Fruit fly (Drosophila melanogaster) whole organism, wandering third instar larva: ENCODE results near the gene tgo.

ENCODE experiments used
- Abd-B ChIP-seq: fragments of >200 bp; optimal IDR thresholded peaks from 2 replicates; lab custom pipeline; 2017; ENCODE audit warnings: missing biosample characterization, missing genetic modification characterization
- CG32264 ChIP-seq: fragments of 200-800 bp; sonication (Bioruptor generic); optimal IDR thresholded peaks from 2 replicates; lab custom pipeline; 2016; ENCODE audit warnings: missing biosample characterization, missing genetic modification characterization
- CG9705 ChIP-seq: fragments of 200-800 bp; sonication (Bioruptor generic); optimal IDR thresholded peaks from 2 replicates; lab custom pipeline; 2018; ENCODE audit warnings: missing biosample characterization, mild to moderate bottlenecking, missing genetic modification characterization
- CrebA ChIP-seq: fragments of 200-800 bp; sonication (Bioruptor generic); optimal IDR thresholded peaks from 2 replicates; lab custom pipeline; 2016; ENCODE audit warnings: missing biosample characterization, mild to moderate bottlenecking, missing genetic modification characterization, borderline replicate concordance
- Dfd ChIP-seq: fragments of >200 bp; optimal IDR thresholded peaks from 2 replicates; lab custom pipeline; 2017; ENCODE audit warnings: missing biosample characterization, missing genetic modification characterization
- Dif ChIP-seq: fragments of 200-275, 200-300 bp; sonication (Bioruptor generic); optimal IDR thresholded peaks from 2 replicates; lab custom pipeline; 2018; ENCODE audit warnings: missing biosample characterization, missing genetic modification characterization; ENCODE audit not compliant: partially characterized antibody
- GATAd ChIP-seq: sonication (Bioruptor generic); optimal IDR thresholded peaks from 2 replicates; lab custom pipeline; 2016; ENCODE audit warnings: missing biosample characterization, missing genetic modification characterization
- HLH106 ChIP-seq: fragments of 200-800 bp; optimal IDR thresholded peaks from 3 replicates; lab custom pipeline; 2019; ENCODE audit warnings: missing biosample characterization, mild to moderate bottlenecking, missing genetic modification characterization, moderate library complexity
- Hnf4 ChIP-seq: fragments of 200-800 bp; sonication (Bioruptor generic); optimal IDR thresholded peaks from 2 replicates; lab custom pipeline; 2016; ENCODE audit warnings: missing biosample characterization, mild to moderate bottlenecking, missing genetic modification characterization
- Hr78 ChIP-seq: fragments of >200 bp; optimal IDR thresholded peaks from 2 replicates; lab custom pipeline; 2017; ENCODE audit warnings: missing biosample characterization, missing genetic modification characterization
- Hr83 ChIP-seq: fragments of 200-300 bp; sonication (Bioruptor generic); optimal IDR thresholded peaks from 2 replicates; lab custom pipeline; 2016; ENCODE audit warnings: missing biosample characterization, mild to moderate bottlenecking, missing genetic modification characterization, moderate library complexity; ENCODE audit not compliant: poor library complexity, severe bottlenecking
- Jra ChIP-seq: sonication (Bioruptor generic); optimal IDR thresholded peaks from 2 replicates; lab custom pipeline; 2016; ENCODE audit warnings: missing biosample characterization, missing genetic modification characterization
- Mio ChIP-seq: sonication (Bioruptor generic); optimal IDR thresholded peaks from 2 replicates; lab custom pipeline; 2016; ENCODE audit warnings: missing biosample characterization, missing genetic modification characterization
- Myc ChIP-seq: fragments of >200 bp; optimal IDR thresholded peaks from 2 replicates; lab custom pipeline; 2017
- N ChIP-seq: fragments of >200 bp; optimal IDR thresholded peaks from 2 replicates; lab custom pipeline; 2018; ENCODE audit warnings: missing biosample characterization, missing external identifiers, missing genetic modification characterization
- OdsH ChIP-seq: fragments of 200-800 bp; sonication (Bioruptor generic); optimal IDR thresholded peaks from 2 replicates; lab custom pipeline; 2016; ENCODE audit warnings: missing biosample characterization, mild to moderate bottlenecking, missing genetic modification characterization
- Rel ChIP-seq, 2 experiments: fragments of 200-800 bp; sonication (Bioruptor generic) in 1 of 2; optimal IDR thresholded peaks; 2 replicates in 1 of 2; 3 replicates in 1 of 2; lab custom pipeline; 2016 to 2019; ENCODE audit warnings: mild to moderate bottlenecking in 2 of 2, missing biosample characterization in 2 of 2, missing genetic modification characterization in 2 of 2, moderate library complexity in 1 of 2
- Sp1 ChIP-seq: fragments of 200-800 bp; sonication (Bioruptor generic); optimal IDR thresholded peaks from 3 replicates; lab custom pipeline; 2019; ENCODE audit warnings: missing biosample characterization, mild to moderate bottlenecking, missing genetic modification characterization, moderate library complexity
- Vsx2 ChIP-seq: fragments of 200-300, 225-300 bp; sonication (Bioruptor generic); optimal IDR thresholded peaks from 2 replicates; lab custom pipeline; 2018; ENCODE audit warnings: missing biosample characterization, missing genetic modification characterization; ENCODE audit not compliant: partially characterized antibody
- br ChIP-seq: fragments of 200-800 bp; sonication (Bioruptor generic); optimal IDR thresholded peaks from 2 replicates; lab custom pipeline; 2016; ENCODE audit warnings: missing biosample characterization, missing genetic modification characterization
- brk ChIP-seq: fragments of 200-800 bp; sonication (Bioruptor generic); optimal IDR thresholded peaks from 2 replicates; lab custom pipeline; 2016; ENCODE audit warnings: missing biosample characterization, mild to moderate bottlenecking, missing genetic modification characterization
- dl ChIP-seq, 2 experiments: fragments of 175-275, 200-275 bp in 1 of 2; fragments of 200-275 bp in 1 of 2; sonication (Bioruptor generic); optimal IDR thresholded peaks; lab custom pipeline; 2018; ENCODE audit warnings: mild to moderate bottlenecking in 2 of 2, missing biosample characterization in 2 of 2, missing genetic modification characterization in 2 of 2, moderate library complexity in 2 of 2; ENCODE audit not compliant: partially characterized antibody in 2 of 2, insufficient read depth in 1 of 2
- dmrt93B ChIP-seq: fragments of 200-800 bp; sonication (Bioruptor generic); optimal IDR thresholded peaks from 2 replicates; lab custom pipeline; 2018; ENCODE audit warnings: missing biosample characterization, mild to moderate bottlenecking, missing genetic modification characterization
- dsf ChIP-seq: sonication (Bioruptor generic); optimal IDR thresholded peaks from 2 replicates; lab custom pipeline; 2016; ENCODE audit warnings: missing biosample characterization, missing genetic modification characterization, borderline replicate concordance
- ey ChIP-seq: fragments of 200-800 bp; sonication (Bioruptor generic); optimal IDR thresholded peaks from 2 replicates; lab custom pipeline; 2016; ENCODE audit warnings: missing biosample characterization, missing genetic modification characterization
- foxo ChIP-seq, 2 experiments: fragments of 200-800 bp; sonication (Bioruptor generic); optimal IDR thresholded peaks; 2 replicates in 1 of 2; 3 replicates in 1 of 2; lab custom pipeline; 2016 to 2017; ENCODE audit warnings: missing biosample characterization in 2 of 2, missing genetic modification characterization in 2 of 2
- fru ChIP-seq: fragments of 200-800 bp; sonication (Bioruptor generic); optimal IDR thresholded peaks from 3 replicates; lab custom pipeline; 2016; ENCODE audit warnings: missing biosample characterization, mild to moderate bottlenecking, missing genetic modification characterization
- h ChIP-seq: fragments of 200-800 bp; sonication (Bioruptor generic); optimal IDR thresholded peaks from 3 replicates; lab custom pipeline; 2016; ENCODE audit warnings: missing biosample characterization, mild to moderate bottlenecking, missing genetic modification characterization
- jim ChIP-seq: fragments of 175-275, 200-325 bp; sonication (Bioruptor generic); optimal IDR thresholded peaks from 2 replicates; lab custom pipeline; 2016; ENCODE audit warnings: missing biosample characterization, mild to moderate bottlenecking, missing genetic modification characterization
- lola ChIP-seq: fragments of >200 bp; optimal IDR thresholded peaks from 2 replicates; lab custom pipeline; 2017; ENCODE audit warnings: missing biosample characterization, missing genetic modification characterization
- pan ChIP-seq: fragments of >200 bp; optimal IDR thresholded peaks from 2 replicates; lab custom pipeline; 2017
- psq ChIP-seq: fragments of 200-800 bp; sonication (Bioruptor generic); optimal IDR thresholded peaks from 3 replicates; lab custom pipeline; 2017; ENCODE audit warnings: missing biosample characterization, mild to moderate bottlenecking, missing genetic modification characterization, moderate library complexity
- rgr ChIP-seq: fragments of 200-800 bp; sonication (Bioruptor generic); optimal IDR thresholded peaks from 3 replicates; lab custom pipeline; 2016; ENCODE audit warnings: missing biosample characterization, mild to moderate bottlenecking, missing genetic modification characterization
- sage ChIP-seq: fragments of 200-800 bp; sonication (Bioruptor generic); optimal IDR thresholded peaks from 2 replicates; lab custom pipeline; 2016; ENCODE audit warnings: missing biosample characterization, mild to moderate bottlenecking, missing genetic modification characterization
- sv ChIP-seq: fragments of 200-800 bp; sonication (Bioruptor generic); optimal IDR thresholded peaks from 3 replicates; lab custom pipeline; 2016; ENCODE audit warnings: missing biosample characterization, missing genetic modification characterization
- tai ChIP-seq: sonication (Bioruptor generic); optimal IDR thresholded peaks from 2 replicates; lab custom pipeline; 2016; ENCODE audit warnings: missing biosample characterization, missing genetic modification characterization
- usp ChIP-seq: fragments of >200 bp; optimal IDR thresholded peaks from 2 replicates; lab custom pipeline; 2017; ENCODE audit warnings: missing biosample characterization, missing genetic modification characterization
- woc ChIP-seq: sonication (Bioruptor generic); optimal IDR thresholded peaks from 2 replicates; lab custom pipeline; 2016; ENCODE audit warnings: missing biosample characterization, mild to moderate bottlenecking, missing genetic modification characterization

Gene tgo

DNA sequence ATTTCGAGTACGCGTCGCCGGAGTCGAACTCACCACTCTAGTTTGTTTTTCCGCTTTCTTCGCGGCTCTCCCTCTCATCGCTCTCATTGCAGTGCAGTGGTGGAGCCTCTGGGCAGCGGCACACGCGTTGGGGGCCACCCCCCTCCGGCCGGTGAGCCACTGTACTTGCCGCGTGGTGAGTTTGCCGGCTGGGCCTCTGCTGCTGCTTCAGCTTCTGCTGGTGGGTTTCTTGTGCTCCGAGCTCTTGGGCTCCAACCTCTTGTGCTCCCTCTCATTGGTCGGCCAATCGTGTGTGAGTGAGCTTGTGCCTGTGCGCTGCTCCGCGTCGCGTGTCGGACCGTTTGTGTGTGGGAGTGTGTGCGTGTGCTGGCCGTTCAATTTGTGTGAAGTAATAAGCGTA, 33.2 kb upstream of the tgo start:
- no peak for TF ChIP-seq Vsx2 (GFP tag; lab: Kevin White, UChicago)
- peak; percentile 87 for TF ChIP-seq fru (GFP tag; lab: Kevin White, UChicago)
- TF ChIP-seq lola (GFP tag; lab: Kevin White, UChicago) = no peak
- TF ChIP-seq Hr83 (GFP tag; lab: Kevin White, UChicago) = peak; percentile 85
- TF ChIP-seq Dif (GFP tag; lab: Kevin White, UChicago) = peak; percentile 95
- no peak for TF ChIP-seq Hr78
- no peak for TF ChIP-seq brk
- peak; percentile 72 for TF ChIP-seq Sp1 (GFP tag; lab: Kevin White, UChicago)
- no peak for TF ChIP-seq dsf (GFP tag; lab: Kevin White, UChicago)
- TF ChIP-seq dmrt93B (GFP tag; lab: Kevin White, UChicago) = no peak
- peak; percentile 81 for TF ChIP-seq jim (GFP tag; lab: Kevin White, UChicago)
- TF ChIP-seq sv (GFP tag; lab: Kevin White, UChicago) = peak; percentile 37
- no peak for TF ChIP-seq Abd-B (GFP tag; lab: Kevin White, UChicago)
- no peak for TF ChIP-seq Rel (GFP tag; optimal IDR thresholded peaks at IDR 0.05; lab: Kevin White, UChicago)
- no peak for TF ChIP-seq Rel (tag; optimal IDR thresholded peaks at IDR 0.05; lab: Kevin White, UChicago)
- TF ChIP-seq h = peak; percentile 96
- peak; percentile 69 for TF ChIP-seq psq
- peak; percentile 59 for TF ChIP-seq Myc (lab: Kevin White, UChicago)
- TF ChIP-seq usp (GFP tag; lab: Kevin White, UChicago) = no peak
- TF ChIP-seq foxo (GFP tag; optimal IDR thresholded peaks at IDR 0.05; lab: Kevin White, UChicago) = peak; percentile 10 to 77
- TF ChIP-seq CrebA (GFP tag; lab: Kevin White, UChicago) = no peak
- TF ChIP-seq OdsH (GFP tag; lab: Kevin White, UChicago) = peak; percentile 65
- TF ChIP-seq pan = no peak
- TF ChIP-seq rgr = peak; percentile 79
- TF ChIP-seq CG32264 (GFP tag; lab: Kevin White, UChicago) = no peak
- TF ChIP-seq Jra = peak; percentile 82
- TF ChIP-seq Mio (GFP tag; lab: Kevin White, UChicago) = no peak
- TF ChIP-seq ey (GFP tag; lab: Kevin White, UChicago) = peak; percentile 70
- peak; percentile 75 for TF ChIP-seq br (GFP tag; lab: Kevin White, UChicago)
- TF ChIP-seq woc (GFP tag; lab: Kevin White, UChicago) = peak; percentile 71
- TF ChIP-seq tai = no peak
- TF ChIP-seq N = no peak
- TF ChIP-seq GATAd = no peak
- no peak for TF ChIP-seq CG9705 (GFP tag; lab: Kevin White, UChicago)
- peak; percentile 53 to 90 for TF ChIP-seq dl (GFP tag; optimal IDR thresholded peaks at IDR 0.05; lab: Kevin White, UChicago; ENCODE audit: insufficient read depth in 1 of 2, partially characterized antibody in 2 of 2)
- TF ChIP-seq Hnf4 = peak; percentile 67
- no peak for TF ChIP-seq sage (GFP tag; lab: Kevin White, UChicago)
- TF ChIP-seq Dfd (GFP tag; lab: Kevin White, UChicago) = no peak
- TF ChIP-seq HLH106 (tag; lab: Kevin White, UChicago) = peak; percentile 56

DNA sequence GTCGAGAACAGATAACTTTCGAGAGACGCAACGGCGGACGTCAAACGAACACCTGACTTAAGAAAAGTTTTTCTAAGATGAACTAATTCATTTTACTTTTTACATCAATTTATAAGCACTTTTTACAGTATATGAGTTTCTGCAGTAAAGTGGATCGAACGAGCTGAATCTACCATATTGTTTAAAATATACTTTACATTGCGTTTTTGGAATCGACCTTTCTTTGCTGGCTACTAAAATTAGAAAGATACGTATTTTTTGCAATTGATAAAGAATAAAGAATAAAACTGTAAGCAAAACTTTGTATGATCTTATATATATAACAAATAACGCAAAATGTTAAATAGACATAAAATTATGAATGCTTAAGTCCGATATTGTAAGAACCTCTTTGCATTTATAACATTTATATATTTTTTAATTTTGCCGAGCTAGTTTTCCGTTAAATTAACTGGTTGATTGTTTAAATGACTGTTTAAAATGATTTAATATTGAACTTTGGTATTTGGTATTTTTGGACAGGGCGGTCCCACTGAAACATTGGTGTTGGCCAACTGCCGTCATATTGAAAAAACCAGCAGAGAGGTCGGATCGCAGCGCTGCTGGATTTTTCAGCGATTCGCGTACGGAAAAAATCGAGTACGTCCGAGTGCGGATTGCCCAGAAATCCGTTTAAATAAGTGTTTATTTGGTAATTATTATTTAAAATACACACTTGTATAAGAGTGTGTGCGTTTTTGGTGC, 32.3 kb upstream of the tgo start, which contains the start of gene Kdm2:
Kdm2 (plus strand) TSS at position 559 of the 744 bp plus-strand sequence.
- TF ChIP-seq h (no peak), dl (GFP tag; optimal IDR thresholded peaks at IDR 0.05; lab: Kevin White, UChicago; ENCODE audit: insufficient read depth in 1 of 2, partially characterized antibody in 2 of 2) (peak in 1 of 2 experiments; percentile 1), brk (peak; percentile 14), rgr (peak; percentile 42), psq (no peak), Dif (GFP tag; lab: Kevin White, UChicago) (peak; percentile 62), Hnf4 (peak; percentile 17), Sp1 (GFP tag; lab: Kevin White, UChicago) (peak; percentile 38)
- TF ChIP-seq, all 38 proteins: peak for 6
